Fruit fly (Drosophila melanogaster) whole organism: ENCODE data around the gene CG11694.

Experiments used
- EcR ChIP-seq, 2 experiments: fragments of >200 bp; optimal IDR thresholded peaks; 2 replicates each; lab custom pipeline; 2017; ENCODE audit warnings: missing biosample characterization in 2 of 2, missing genetic modification characterization in 2 of 2, missing genetic modification reagents in 2 of 2
- pan ChIP-seq: fragments of >200 bp; optimal IDR thresholded peaks from 2 replicates; lab custom pipeline; 2017
- psq ChIP-seq: fragments of >200 bp; optimal IDR thresholded peaks from 2 replicates; lab custom pipeline; 2017
- usp ChIP-seq: fragments of >200 bp; optimal IDR thresholded peaks from 2 replicates; lab custom pipeline; 2017; ENCODE audit warnings: missing biosample characterization, missing genetic modification characterization, mixed read lengths

DNA sequence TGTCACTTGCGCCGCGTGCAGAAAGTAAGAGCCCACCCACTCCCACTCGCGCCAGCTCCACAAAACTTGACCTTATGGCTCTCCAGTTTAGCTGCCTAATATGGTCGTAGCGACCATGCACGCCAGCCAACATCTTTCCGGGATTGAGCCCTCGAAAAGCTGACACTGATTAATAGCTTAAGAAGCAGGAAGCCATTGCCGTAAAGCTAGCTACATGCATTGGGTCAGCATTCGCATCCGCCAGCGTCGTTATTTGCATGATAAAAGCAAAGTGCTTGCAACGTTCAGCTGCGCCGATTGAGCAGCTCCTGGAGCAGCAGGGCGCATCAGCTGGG lies 5.0 kb downstream of the CG11694 start:
- no peak for TF ChIP-seq usp (GFP tag; lab: Kevin White, UChicago)
- TF ChIP-seq psq (lab: Kevin White, UChicago), result no peak
- TF ChIP-seq pan (lab: Kevin White, UChicago), result no peak
- TF ChIP-seq EcR (GFP tag; optimal IDR thresholded peaks at IDR 0.05; lab: Kevin White, UChicago), result no peak
